Fruit fly (Drosophila melanogaster) whole organism, wandering third instar larva: ENCODE results near the gene Cbp20.

Experiments used
- Abd-B ChIP-seq: fragments of >200 bp; optimal IDR thresholded peaks from 2 replicates; lab custom pipeline; 2017; ENCODE audit warnings: missing biosample characterization, missing genetic modification characterization
- CG32264 ChIP-seq: fragments of 200-800 bp; sonication (Bioruptor generic); optimal IDR thresholded peaks from 2 replicates; lab custom pipeline; 2016; ENCODE audit warnings: missing biosample characterization, missing genetic modification characterization
- CG9705 ChIP-seq: fragments of 200-800 bp; sonication (Bioruptor generic); optimal IDR thresholded peaks from 2 replicates; lab custom pipeline; 2018; ENCODE audit warnings: missing biosample characterization, mild to moderate bottlenecking, missing genetic modification characterization
- CrebA ChIP-seq: fragments of 200-800 bp; sonication (Bioruptor generic); optimal IDR thresholded peaks from 2 replicates; lab custom pipeline; 2016; ENCODE audit warnings: missing biosample characterization, mild to moderate bottlenecking, missing genetic modification characterization, borderline replicate concordance
- Dfd ChIP-seq: fragments of >200 bp; optimal IDR thresholded peaks from 2 replicates; lab custom pipeline; 2017; ENCODE audit warnings: missing biosample characterization, missing genetic modification characterization
- Dif ChIP-seq: fragments of 200-275, 200-300 bp; sonication (Bioruptor generic); optimal IDR thresholded peaks from 2 replicates; lab custom pipeline; 2018; ENCODE audit warnings: missing biosample characterization, missing genetic modification characterization; ENCODE audit not compliant: partially characterized antibody
- GATAd ChIP-seq: sonication (Bioruptor generic); optimal IDR thresholded peaks from 2 replicates; lab custom pipeline; 2016; ENCODE audit warnings: missing biosample characterization, missing genetic modification characterization
- HLH106 ChIP-seq: fragments of 200-800 bp; optimal IDR thresholded peaks from 3 replicates; lab custom pipeline; 2019; ENCODE audit warnings: missing biosample characterization, mild to moderate bottlenecking, missing genetic modification characterization, moderate library complexity
- Hnf4 ChIP-seq: fragments of 200-800 bp; sonication (Bioruptor generic); optimal IDR thresholded peaks from 2 replicates; lab custom pipeline; 2016; ENCODE audit warnings: missing biosample characterization, mild to moderate bottlenecking, missing genetic modification characterization
- Hr78 ChIP-seq: fragments of >200 bp; optimal IDR thresholded peaks from 2 replicates; lab custom pipeline; 2017; ENCODE audit warnings: missing biosample characterization, missing genetic modification characterization
- Hr83 ChIP-seq: fragments of 200-300 bp; sonication (Bioruptor generic); optimal IDR thresholded peaks from 2 replicates; lab custom pipeline; 2016; ENCODE audit warnings: missing biosample characterization, mild to moderate bottlenecking, missing genetic modification characterization, moderate library complexity; ENCODE audit not compliant: poor library complexity, severe bottlenecking
- Mio ChIP-seq: sonication (Bioruptor generic); optimal IDR thresholded peaks from 2 replicates; lab custom pipeline; 2016; ENCODE audit warnings: missing biosample characterization, missing genetic modification characterization
- Myc ChIP-seq: fragments of >200 bp; optimal IDR thresholded peaks from 2 replicates; lab custom pipeline; 2017
- N ChIP-seq: fragments of >200 bp; optimal IDR thresholded peaks from 2 replicates; lab custom pipeline; 2018; ENCODE audit warnings: missing biosample characterization, missing external identifiers, missing genetic modification characterization
- OdsH ChIP-seq: fragments of 200-800 bp; sonication (Bioruptor generic); optimal IDR thresholded peaks from 2 replicates; lab custom pipeline; 2016; ENCODE audit warnings: missing biosample characterization, mild to moderate bottlenecking, missing genetic modification characterization
- Rel ChIP-seq, 2 experiments: fragments of 200-800 bp; sonication (Bioruptor generic) in 1 of 2; optimal IDR thresholded peaks; 2 replicates in 1 of 2; 3 replicates in 1 of 2; lab custom pipeline; 2016 to 2019; ENCODE audit warnings: mild to moderate bottlenecking in 2 of 2, missing biosample characterization in 2 of 2, missing genetic modification characterization in 2 of 2, moderate library complexity in 1 of 2
- Sp1 ChIP-seq: fragments of 200-800 bp; sonication (Bioruptor generic); optimal IDR thresholded peaks from 3 replicates; lab custom pipeline; 2019; ENCODE audit warnings: missing biosample characterization, mild to moderate bottlenecking, missing genetic modification characterization, moderate library complexity
- Vsx2 ChIP-seq: fragments of 200-300, 225-300 bp; sonication (Bioruptor generic); optimal IDR thresholded peaks from 2 replicates; lab custom pipeline; 2018; ENCODE audit warnings: missing biosample characterization, missing genetic modification characterization; ENCODE audit not compliant: partially characterized antibody
- br ChIP-seq: fragments of 200-800 bp; sonication (Bioruptor generic); optimal IDR thresholded peaks from 2 replicates; lab custom pipeline; 2016; ENCODE audit warnings: missing biosample characterization, missing genetic modification characterization
- brk ChIP-seq: fragments of 200-800 bp; sonication (Bioruptor generic); optimal IDR thresholded peaks from 2 replicates; lab custom pipeline; 2016; ENCODE audit warnings: missing biosample characterization, mild to moderate bottlenecking, missing genetic modification characterization
- dl ChIP-seq, 2 experiments: fragments of 175-275, 200-275 bp in 1 of 2; fragments of 200-275 bp in 1 of 2; sonication (Bioruptor generic); optimal IDR thresholded peaks; lab custom pipeline; 2018; ENCODE audit warnings: mild to moderate bottlenecking in 2 of 2, missing biosample characterization in 2 of 2, missing genetic modification characterization in 2 of 2, moderate library complexity in 2 of 2; ENCODE audit not compliant: partially characterized antibody in 2 of 2, insufficient read depth in 1 of 2
- dmrt93B ChIP-seq: fragments of 200-800 bp; sonication (Bioruptor generic); optimal IDR thresholded peaks from 2 replicates; lab custom pipeline; 2018; ENCODE audit warnings: missing biosample characterization, mild to moderate bottlenecking, missing genetic modification characterization
- dsf ChIP-seq: sonication (Bioruptor generic); optimal IDR thresholded peaks from 2 replicates; lab custom pipeline; 2016; ENCODE audit warnings: missing biosample characterization, missing genetic modification characterization, borderline replicate concordance
- foxo ChIP-seq, 2 experiments: fragments of 200-800 bp; sonication (Bioruptor generic); optimal IDR thresholded peaks; 2 replicates in 1 of 2; 3 replicates in 1 of 2; lab custom pipeline; 2016 to 2017; ENCODE audit warnings: missing biosample characterization in 2 of 2, missing genetic modification characterization in 2 of 2
- fru ChIP-seq: fragments of 200-800 bp; sonication (Bioruptor generic); optimal IDR thresholded peaks from 3 replicates; lab custom pipeline; 2016; ENCODE audit warnings: missing biosample characterization, mild to moderate bottlenecking, missing genetic modification characterization
- h ChIP-seq: fragments of 200-800 bp; sonication (Bioruptor generic); optimal IDR thresholded peaks from 3 replicates; lab custom pipeline; 2016; ENCODE audit warnings: missing biosample characterization, mild to moderate bottlenecking, missing genetic modification characterization
- jim ChIP-seq: fragments of 175-275, 200-325 bp; sonication (Bioruptor generic); optimal IDR thresholded peaks from 2 replicates; lab custom pipeline; 2016; ENCODE audit warnings: missing biosample characterization, mild to moderate bottlenecking, missing genetic modification characterization
- lola ChIP-seq: fragments of >200 bp; optimal IDR thresholded peaks from 2 replicates; lab custom pipeline; 2017; ENCODE audit warnings: missing biosample characterization, missing genetic modification characterization
- pan ChIP-seq: fragments of >200 bp; optimal IDR thresholded peaks from 2 replicates; lab custom pipeline; 2017
- psq ChIP-seq: fragments of 200-800 bp; sonication (Bioruptor generic); optimal IDR thresholded peaks from 3 replicates; lab custom pipeline; 2017; ENCODE audit warnings: missing biosample characterization, mild to moderate bottlenecking, missing genetic modification characterization, moderate library complexity
- rgr ChIP-seq: fragments of 200-800 bp; sonication (Bioruptor generic); optimal IDR thresholded peaks from 3 replicates; lab custom pipeline; 2016; ENCODE audit warnings: missing biosample characterization, mild to moderate bottlenecking, missing genetic modification characterization
- sage ChIP-seq: fragments of 200-800 bp; sonication (Bioruptor generic); optimal IDR thresholded peaks from 2 replicates; lab custom pipeline; 2016; ENCODE audit warnings: missing biosample characterization, mild to moderate bottlenecking, missing genetic modification characterization
- sv ChIP-seq: fragments of 200-800 bp; sonication (Bioruptor generic); optimal IDR thresholded peaks from 3 replicates; lab custom pipeline; 2016; ENCODE audit warnings: missing biosample characterization, missing genetic modification characterization
- tai ChIP-seq: sonication (Bioruptor generic); optimal IDR thresholded peaks from 2 replicates; lab custom pipeline; 2016; ENCODE audit warnings: missing biosample characterization, missing genetic modification characterization
- usp ChIP-seq: fragments of >200 bp; optimal IDR thresholded peaks from 2 replicates; lab custom pipeline; 2017; ENCODE audit warnings: missing biosample characterization, missing genetic modification characterization
- woc ChIP-seq: sonication (Bioruptor generic); optimal IDR thresholded peaks from 2 replicates; lab custom pipeline; 2016; ENCODE audit warnings: missing biosample characterization, mild to moderate bottlenecking, missing genetic modification characterization

Cbp20 gene

DNA sequence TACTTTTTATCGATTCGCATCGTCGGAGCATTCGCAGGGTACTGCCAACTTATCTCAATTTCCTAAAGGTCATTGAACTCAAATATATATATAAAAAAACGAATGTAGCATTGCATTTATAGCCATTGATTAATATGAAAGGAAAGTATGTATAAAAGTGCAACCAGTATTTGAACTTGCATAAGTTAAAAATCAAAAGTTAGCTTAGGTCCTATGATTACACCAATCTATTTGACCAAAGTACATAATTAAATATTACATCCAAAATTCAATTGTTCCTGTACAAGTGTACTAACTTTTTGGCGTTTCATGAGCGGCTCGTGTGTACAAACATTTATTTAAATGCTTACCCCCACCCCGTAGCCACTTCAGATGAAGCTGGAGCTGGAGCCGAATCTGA is 7.0 kb upstream of the Cbp20 start:
- TF ChIP-seq Sp1 (GFP tag; lab: Kevin White, UChicago) (peak; percentile 40), foxo (GFP tag; optimal IDR thresholded peaks at IDR 0.05; lab: Kevin White, UChicago) (peak in 1 of 2 experiments; percentile 2), Rel (GFP tag; optimal IDR thresholded peaks at IDR 0.05; lab: Kevin White, UChicago) (no peak), Rel (tag; optimal IDR thresholded peaks at IDR 0.05; lab: Kevin White, UChicago) (no peak), OdsH (GFP tag; lab: Kevin White, UChicago) (no peak), Hnf4 (GFP tag; lab: Kevin White, UChicago) (no peak), dmrt93B (GFP tag; lab: Kevin White, UChicago) (peak; percentile 30), HLH106 (tag; lab: Kevin White, UChicago) (peak; percentile 38), sage (no peak), jim (GFP tag; lab: Kevin White, UChicago) (no peak)
- TF ChIP-seq, all 38 proteins: peak for 4

DNA sequence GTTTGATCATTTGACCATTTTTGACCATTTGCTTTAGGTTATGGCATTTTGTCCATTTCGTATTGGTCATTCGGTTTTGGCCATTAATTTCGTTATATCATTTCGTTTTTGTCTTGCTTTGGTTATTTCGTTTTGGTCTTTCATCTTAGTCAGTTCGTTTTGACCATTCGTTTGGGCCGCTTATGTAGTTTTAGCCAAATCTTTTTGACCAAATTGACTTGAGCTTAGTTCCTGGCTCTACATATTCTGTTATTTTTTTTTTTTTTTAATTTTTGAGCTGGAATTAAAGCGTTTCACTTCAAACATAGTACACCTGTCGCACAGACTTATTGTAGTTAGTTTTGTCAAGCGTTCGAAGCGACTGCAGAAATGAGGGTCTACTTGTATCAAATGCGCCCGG is 6.1 kb upstream of the Cbp20 start, which contains the start of gene CG14315:
CG14315 (plus strand) TSS at position 301 of the 400 bp plus-strand sequence.
- TF ChIP-seq Hnf4 (GFP tag; lab: Kevin White, UChicago) (no peak), N (no peak), dsf (no peak), psq (GFP tag; lab: Kevin White, UChicago) (no peak), Rel (GFP tag; optimal IDR thresholded peaks at IDR 0.05; lab: Kevin White, UChicago) (no peak), Rel (tag; optimal IDR thresholded peaks at IDR 0.05; lab: Kevin White, UChicago) (no peak), Hr78 (GFP tag; lab: Kevin White, UChicago) (no peak), brk (no peak), fru (no peak), jim (GFP tag; lab: Kevin White, UChicago) (no peak), tai (GFP tag; lab: Kevin White, UChicago) (no peak), Vsx2 (GFP tag; lab: Kevin White, UChicago) (no peak), pan (no peak), GATAd (GFP tag; lab: Kevin White, UChicago) (no peak), CG9705 (GFP tag; lab: Kevin White, UChicago) (no peak), Dif (GFP tag; lab: Kevin White, UChicago) (no peak)

DNA sequence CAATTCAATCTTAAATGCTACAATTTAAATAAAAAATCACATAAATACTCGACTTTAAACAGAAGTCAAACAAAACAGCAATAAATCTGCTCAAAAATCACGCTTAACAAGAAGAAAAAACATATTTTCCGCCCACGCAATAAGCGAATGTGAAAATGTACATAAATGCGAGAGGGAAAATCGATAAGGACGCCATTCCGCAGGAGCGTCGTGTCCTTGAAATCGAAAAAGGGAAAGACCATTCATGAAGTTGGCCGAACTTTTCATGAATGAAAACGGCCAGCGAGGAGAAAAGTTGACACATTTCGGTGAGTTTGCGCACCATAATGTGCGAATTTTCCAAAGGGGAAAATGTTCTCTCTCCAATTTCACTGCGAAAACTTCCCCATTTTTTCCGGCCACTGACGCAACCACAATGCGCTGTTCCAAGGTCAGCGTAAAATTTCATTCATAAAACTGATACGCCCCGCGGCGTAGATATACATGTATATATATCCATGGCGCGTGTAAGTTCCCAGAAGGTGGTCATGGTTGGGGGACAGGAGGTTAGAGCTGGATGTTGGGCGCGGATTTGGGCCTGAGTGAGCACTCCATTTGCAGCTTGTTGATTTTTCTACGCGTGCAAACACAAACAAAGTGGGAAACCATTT is 4.2 kb upstream of the Cbp20 start:
- TF ChIP-seq CrebA (GFP tag; lab: Kevin White, UChicago) = no peak
- TF ChIP-seq CG9705 (GFP tag; lab: Kevin White, UChicago) = no peak
- no peak for TF ChIP-seq Dif (GFP tag; lab: Kevin White, UChicago)
- no peak for TF ChIP-seq sv (GFP tag; lab: Kevin White, UChicago)
- no peak for TF ChIP-seq Dfd (GFP tag; lab: Kevin White, UChicago)
- TF ChIP-seq Myc (lab: Kevin White, UChicago) = no peak
- no peak for TF ChIP-seq CG32264 (GFP tag; lab: Kevin White, UChicago)
- no peak for TF ChIP-seq lola (GFP tag; lab: Kevin White, UChicago)
- no peak for TF ChIP-seq Hnf4 (GFP tag; lab: Kevin White, UChicago)
- no peak for TF ChIP-seq h (GFP tag; lab: Kevin White, UChicago)
- TF ChIP-seq dsf = no peak
- no peak for TF ChIP-seq Sp1 (GFP tag; lab: Kevin White, UChicago)
- TF ChIP-seq psq (GFP tag; lab: Kevin White, UChicago) = no peak
- no peak for TF ChIP-seq Hr78 (GFP tag; lab: Kevin White, UChicago)
- no peak for TF ChIP-seq OdsH (GFP tag; lab: Kevin White, UChicago)

DNA sequence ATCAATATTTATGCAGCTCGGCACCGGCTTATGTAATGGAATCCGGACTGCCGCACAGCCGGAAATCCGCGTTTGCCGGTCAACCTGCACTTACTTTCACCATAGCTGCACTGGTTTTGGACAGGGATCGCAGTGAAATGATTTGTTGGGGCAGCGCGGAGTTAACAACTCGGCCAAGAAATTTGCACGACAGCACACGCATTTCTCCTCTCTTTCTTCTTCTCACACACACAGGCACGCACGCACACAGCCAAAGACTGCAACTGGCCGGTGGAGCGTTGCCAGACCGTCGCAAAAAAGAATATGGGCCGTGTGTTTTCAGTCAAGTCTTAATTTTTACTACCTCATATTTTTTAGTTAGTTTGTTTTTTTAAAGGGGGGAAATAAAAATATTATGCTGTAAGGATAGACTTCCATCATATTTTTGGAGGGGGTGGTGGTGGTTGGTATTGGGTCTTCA is 1.8 kb downstream of the Cbp20 start:
- TF ChIP-seq Mio (GFP tag; lab: Kevin White, UChicago) (no peak), sv (GFP tag; lab: Kevin White, UChicago) (no peak), CG9705 (GFP tag; lab: Kevin White, UChicago) (peak; percentile 9), Sp1 (GFP tag; lab: Kevin White, UChicago) (no peak), HLH106 (tag; lab: Kevin White, UChicago) (peak; percentile 24), psq (GFP tag; lab: Kevin White, UChicago) (peak; percentile 8), N (no peak), Hnf4 (GFP tag; lab: Kevin White, UChicago) (peak; percentile 37), woc (GFP tag; lab: Kevin White, UChicago) (peak; percentile 21), Dif (GFP tag; lab: Kevin White, UChicago) (no peak), Hr78 (GFP tag; lab: Kevin White, UChicago) (no peak), dsf (no peak), Myc (lab: Kevin White, UChicago) (no peak), br (GFP tag; lab: Kevin White, UChicago) (peak; percentile 32), jim (GFP tag; lab: Kevin White, UChicago) (no peak), pan (no peak), dmrt93B (GFP tag; lab: Kevin White, UChicago) (no peak), Abd-B (GFP tag; lab: Kevin White, UChicago) (no peak), brk (no peak), rgr (GFP tag; lab: Kevin White, UChicago) (peak; percentile 24), CrebA (GFP tag; lab: Kevin White, UChicago) (no peak), usp (no peak), Rel (GFP tag; optimal IDR thresholded peaks at IDR 0.05; lab: Kevin White, UChicago) (no peak), Rel (tag; optimal IDR thresholded peaks at IDR 0.05; lab: Kevin White, UChicago) (peak; percentile 4), h (GFP tag; lab: Kevin White, UChicago) (peak; percentile 10), Dfd (GFP tag; lab: Kevin White, UChicago) (no peak), Vsx2 (GFP tag; lab: Kevin White, UChicago) (no peak), dl (GFP tag; optimal IDR thresholded peaks at IDR 0.05; lab: Kevin White, UChicago; ENCODE audit: insufficient read depth in 1 of 2, partially characterized antibody in 2 of 2) (no peak), OdsH (GFP tag; lab: Kevin White, UChicago) (no peak), foxo (GFP tag; optimal IDR thresholded peaks at IDR 0.05; lab: Kevin White, UChicago) (peak in 1 of 2 experiments; percentile 56), fru (peak; percentile 34), Hr83 (GFP tag; lab: Kevin White, UChicago) (peak; percentile 12)
